Fruit fly (Drosophila melanogaster): ENCODE measurements around the gene Naa30B.
A peak's percentile ranks its signal among the peaks of the same experiment; 100 is the strongest.

The Naa30B gene

DNA sequence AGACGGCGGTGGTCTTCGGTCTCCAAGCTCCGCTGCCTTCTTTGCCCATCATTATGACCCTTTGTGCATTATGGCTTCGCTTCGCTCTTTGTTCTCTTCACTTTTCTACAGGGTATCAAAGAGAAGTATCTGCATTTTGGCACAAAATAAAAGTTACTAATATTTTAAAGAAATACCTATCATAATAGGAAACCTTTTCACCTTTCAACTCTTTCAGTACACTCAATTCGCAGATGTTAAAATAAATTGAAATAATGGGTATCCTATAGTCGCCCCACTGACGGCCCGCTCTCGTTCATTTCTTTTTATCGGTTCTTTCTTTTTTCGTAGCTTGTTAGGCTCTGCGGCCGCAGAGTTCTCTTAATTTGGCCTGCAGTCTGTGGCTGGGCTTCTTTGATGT lies 29.0 kb downstream of the Naa30B start (continued):
- TF ChIP-seq Dek (tag; optimal IDR thresholded peaks at IDR 0.05) (peak; percentile 5), D19B (GFP tag; optimal IDR thresholded peaks at IDR 0.05) (peak; percentile 83), CG2712 (tag; optimal IDR thresholded peaks at IDR 0.05) (peak; percentile 97), CTCF (GFP tag; optimal IDR thresholded peaks at IDR 0.05) (no peak), CG8478 (optimal IDR thresholded peaks at IDR 0.05) (no peak), vvl (GFP tag; IDR thresholded peaks at IDR 0.05) (peak; percentile 96), CG6689 (GFP tag; IDR thresholded peaks at IDR 0.05) (peak; percentile 93), Nf-YC (tag; optimal IDR thresholded peaks at IDR 0.05) (no peak), ci (GFP tag; IDR thresholded peaks at IDR 0.05) (peak; percentile 94), lab (GFP tag; optimal IDR thresholded peaks at IDR 0.05) (peak; percentile 17), CG1792 (GFP tag; optimal IDR thresholded peaks at IDR 0.05) (peak; percentile 22), CG31365 (tag; optimal IDR thresholded peaks at IDR 0.05) (no peak), CG7928 (GFP tag; optimal IDR thresholded peaks at IDR 0.05) (no peak), schlank (tag; optimal IDR thresholded peaks at IDR 0.05) (no peak), Hsf (GFP tag; optimal IDR thresholded peaks at IDR 0.05) (peak; percentile 89), Trl (optimal IDR thresholded peaks at IDR 0.05) (no peak), Trl (GFP tag; optimal IDR thresholded peaks at IDR 0.05) (peak; percentile 85), bigmax (GFP tag; optimal IDR thresholded peaks at IDR 0.05) (no peak), CG30403 (GFP tag; optimal IDR thresholded peaks at IDR 0.05) (peak; percentile 74), CG18262 (tag; optimal IDR thresholded peaks at IDR 0.05) (peak; percentile 96), CG43689 (GFP tag; IDR thresholded peaks at IDR 0.05) (no peak), corto (GFP tag; optimal IDR thresholded peaks at IDR 0.05) (peak; percentile 95), CG11247 (GFP tag; IDR thresholded peaks at IDR 0.05) (peak; percentile 39; the same call in 1 of the 2 replicates), eve (GFP tag; optimal IDR thresholded peaks at IDR 0.05) (peak in 1 of 2 experiments; percentile 88), Hmx (GFP tag; optimal IDR thresholded peaks at IDR 0.05) (peak; percentile 35), CG6254 (GFP tag; optimal IDR thresholded peaks at IDR 0.05) (peak; percentile 92), CG17328 (GFP tag; IDR thresholded peaks at IDR 0.05) (peak; percentile 95), CG31441 (GFP tag; IDR thresholded peaks at IDR 0.05) (peak; percentile 89), NfI (GFP tag; optimal IDR thresholded peaks at IDR 0.05) (peak; percentile 67), her (GFP tag; optimal IDR thresholded peaks at IDR 0.05) (peak; percentile 3), CG15696 (tag; optimal IDR thresholded peaks at IDR 0.05) (peak; percentile 89), Lhr (GFP tag; optimal IDR thresholded peaks at IDR 0.05) (peak; percentile 84), gt (GFP tag; IDR thresholded peaks at IDR 0.05) (peak; percentile 84), bcd (GFP tag; optimal IDR thresholded peaks at IDR 0.05) (peak; percentile 79), NFAT (GFP tag; IDR thresholded peaks at IDR 0.05) (no peak), CG13123 (GFP tag; optimal IDR thresholded peaks at IDR 0.05) (peak; percentile 62), tll (GFP tag; optimal IDR thresholded peaks at IDR 0.05) (no peak), CG42726 (GFP tag; IDR thresholded peaks at IDR 0.05; ENCODE audit: partially characterized antibody) (no peak), CG4854 (GFP tag; optimal IDR thresholded peaks at IDR 0.05) (no peak), abd-A (tag; optimal IDR thresholded peaks at IDR 0.05) (peak; percentile 50), chn (GFP tag; optimal IDR thresholded peaks at IDR 0.05) (peak; percentile 94), Dll (GFP tag; IDR thresholded peaks at IDR 0.05; ENCODE audit: partially characterized antibody) (no peak), CG4328 (GFP tag; optimal IDR thresholded peaks at IDR 0.05) (no peak), CG31388 (GFP tag; optimal IDR thresholded peaks at IDR 0.05) (peak; percentile 65), CG10366 (GFP tag; IDR thresholded peaks at IDR 0.05) (peak; percentile 79), C15 (GFP tag; IDR thresholded peaks at IDR 0.05) (no peak; the same call in 2 of the 3 replicates), Spps (tag; optimal IDR thresholded peaks at IDR 0.05) (peak; percentile 95), prd (optimal IDR thresholded peaks at IDR 0.05) (no peak), prd (GFP tag; IDR thresholded peaks at IDR 0.05) (peak; percentile 96), pho (GFP tag; optimal IDR thresholded peaks at IDR 0.05) (no peak), gfzf (GFP tag; optimal IDR thresholded peaks at IDR 0.05) (no peak), pum (GFP tag; optimal IDR thresholded peaks at IDR 0.05) (peak; percentile 86), CG11504 (tag; optimal IDR thresholded peaks at IDR 0.05) (peak; percentile 80)

Data from whole organism, embryonic.